Worm (Caenorhabditis elegans): ENCODE data around the gene mig-14.

DNA sequence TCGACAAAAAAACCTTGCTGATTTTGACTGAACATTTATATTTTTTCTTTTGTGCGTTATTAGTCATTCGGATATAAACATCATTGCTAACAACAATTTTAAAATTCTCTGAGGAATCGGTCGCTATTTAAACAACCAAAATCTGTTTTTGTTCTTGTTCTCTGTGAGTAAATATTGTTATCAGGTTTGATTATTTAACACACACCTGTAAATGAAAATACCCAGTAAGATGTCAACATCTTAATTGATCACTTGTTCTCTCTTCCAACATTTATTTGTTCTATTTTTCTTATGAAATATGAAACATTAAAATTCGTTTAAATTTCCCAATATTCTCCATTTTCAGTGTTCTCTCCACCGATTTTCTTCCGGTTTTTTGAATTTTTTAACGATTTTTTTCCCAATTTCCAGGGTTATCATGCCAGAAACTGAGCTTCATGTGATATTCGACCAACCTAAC lies 21.5 kb downstream of the mig-14 start, which contains the start of gene arrd-11:
- no peak for TF ChIP-seq ref-1 (GFP tag; conservative IDR thresholded peaks at IDR 0.05)
- TF ChIP-seq T22C8.4 (GFP tag; IDR thresholded peaks at IDR 0.05), result no peak
- TF ChIP-seq flt-1 (GFP tag; IDR thresholded peaks at IDR 0.05), result no peak
- no peak for TF ChIP-seq tab-1 (GFP tag; IDR thresholded peaks at IDR 0.05)

Measured in whole organism, midembryonic.